Fruit fly (Drosophila melanogaster) whole organism, prepupa: ENCODE measurements around the gene Chpf.

Experiments
- CG10631 ChIP-seq: fragments of 200-800 bp; sonication (Bioruptor generic); optimal IDR thresholded peaks from 2 replicates; lab custom pipeline; 2016; ENCODE audit warnings: missing biosample characterization, missing genetic modification characterization
- CG10669 ChIP-seq: fragments of 200-800 bp; sonication (Bioruptor generic); optimal IDR thresholded peaks from 3 replicates; lab custom pipeline; 2018; ENCODE audit warnings: missing biosample characterization, mild to moderate bottlenecking, missing genetic modification characterization, moderate library complexity
- CG11294 ChIP-seq: fragments of 200-800 bp; sonication (Bioruptor generic); IDR thresholded peaks from 2 replicates; pipeline ENCODE4 v1.3.6; 2022; ENCODE audit warnings: missing biosample characterization, missing genetic modification characterization
- CG11762 ChIP-seq: fragments of 200-800 bp; sonication (Bioruptor generic); optimal IDR thresholded peaks from 3 replicates; lab custom pipeline; 2016; ENCODE audit warnings: missing biosample characterization, missing genetic modification characterization; ENCODE audit not compliant: insufficient read depth
- CG11902 ChIP-seq: fragments of 200-800 bp; sonication (Bioruptor generic); optimal IDR thresholded peaks from 3 replicates; lab custom pipeline; 2016; ENCODE audit warnings: missing biosample characterization, missing genetic modification characterization
- CG1621 ChIP-seq: fragments of 200-800 bp; sonication (Bioruptor generic); optimal IDR thresholded peaks from 3 replicates; lab custom pipeline; 2018; ENCODE audit warnings: missing biosample characterization, mild to moderate bottlenecking, missing genetic modification characterization
- CG16779 ChIP-seq: fragments of 200-800 bp; sonication (Bioruptor generic); optimal IDR thresholded peaks from 3 replicates; lab custom pipeline; 2017; ENCODE audit warnings: missing biosample characterization, mild to moderate bottlenecking, missing genetic modification characterization
- CG3032 ChIP-seq: fragments of 200-800 bp; optimal IDR thresholded peaks from 2 replicates; lab custom pipeline; 2019; ENCODE audit warnings: missing biosample characterization, mild to moderate bottlenecking, missing genetic modification characterization, moderate library complexity
- CG32006 ChIP-seq: fragments of 200-800 bp; sonication (Bioruptor generic); optimal IDR thresholded peaks from 3 replicates; lab custom pipeline; 2017; ENCODE audit warnings: missing biosample characterization, mild to moderate bottlenecking, missing genetic modification characterization
- CG34406 ChIP-seq: fragments of 200-800 bp; sonication (Bioruptor generic); optimal IDR thresholded peaks from 3 replicates; lab custom pipeline; 2016; ENCODE audit warnings: missing biosample characterization, missing genetic modification characterization
- CG3919 ChIP-seq: fragments of 200-800 bp; sonication (Bioruptor generic); optimal IDR thresholded peaks from 3 replicates; lab custom pipeline; 2016; ENCODE audit warnings: missing biosample characterization, missing genetic modification characterization
- CG6163 ChIP-seq: fragments of 200-800 bp; sonication (Bioruptor generic); IDR thresholded peaks from 3 replicates; pipeline ENCODE4 v1.3.6; 2022; ENCODE audit warnings: missing biosample characterization, missing genetic modification characterization
- CG6792 ChIP-seq: fragments of 200-800 bp; sonication (Bioruptor generic); optimal IDR thresholded peaks from 3 replicates; lab custom pipeline; 2016; ENCODE audit warnings: missing biosample characterization, missing genetic modification characterization
- CG6808 ChIP-seq: fragments of 200-800 bp; sonication (Bioruptor generic); optimal IDR thresholded peaks from 3 replicates; lab custom pipeline; 2017; ENCODE audit warnings: missing biosample characterization, missing genetic modification characterization, mild to moderate bottlenecking, moderate library complexity, missing genetic modification reagents
- CG6854 ChIP-seq: fragments of 200-800 bp; sonication (Bioruptor generic); optimal IDR thresholded peaks from 2 replicates; lab custom pipeline; 2017; ENCODE audit warnings: missing biosample characterization, mild to moderate bottlenecking, missing genetic modification characterization
- CG7368 ChIP-seq: fragments of 200-800 bp; sonication (Bioruptor generic); optimal IDR thresholded peaks from 3 replicates; lab custom pipeline; 2016; ENCODE audit warnings: missing biosample characterization, missing genetic modification characterization
- CG8119 ChIP-seq: fragments of 200-800 bp; sonication (Bioruptor generic); IDR thresholded peaks from 3 replicates; pipeline ENCODE4 v1.3.6; 2022; ENCODE audit warnings: missing biosample characterization, missing genetic modification characterization
- CG8319 ChIP-seq: fragments of 200-800 bp; sonication (Bioruptor generic); optimal IDR thresholded peaks from 3 replicates; lab custom pipeline; 2016; ENCODE audit warnings: missing biosample characterization, missing genetic modification characterization
- CG8632 ChIP-seq: fragments of 200-800 bp; sonication (Bioruptor generic); optimal IDR thresholded peaks from 3 replicates; lab custom pipeline; 2016; ENCODE audit warnings: missing biosample characterization, missing genetic modification characterization
- CG9139 ChIP-seq: fragments of 200-800 bp; sonication (Bioruptor generic); optimal IDR thresholded peaks from 3 replicates; lab custom pipeline; 2017; ENCODE audit warnings: missing biosample characterization, mild to moderate bottlenecking, missing genetic modification characterization
- Eip78C ChIP-seq: fragments of 200-800 bp; sonication (Bioruptor generic); peaks from one replicate; lab custom pipeline; 2016; ENCODE audit warnings: missing biosample characterization, missing genetic modification characterization
- Ets21C ChIP-seq: fragments of 200-800 bp; sonication (Bioruptor generic); optimal IDR thresholded peaks from 3 replicates; lab custom pipeline; 2016; ENCODE audit warnings: missing biosample characterization, missing genetic modification characterization
- Ets96B ChIP-seq: fragments of 200-800 bp; optimal IDR thresholded peaks from 2 replicates; lab custom pipeline; 2019; ENCODE audit warnings: missing biosample characterization, mild to moderate bottlenecking, missing genetic modification characterization, moderate library complexity
- Gug ChIP-seq: fragments of 200-800 bp; sonication (Bioruptor generic); IDR thresholded peaks from 2 replicates; pipeline ENCODE4 v1.3.6; 2022; ENCODE audit warnings: missing biosample characterization, missing genetic modification characterization
- Hr38 ChIP-seq: sonication (Bioruptor generic); optimal IDR thresholded peaks from 2 replicates; lab custom pipeline; 2016; ENCODE audit warnings: missing biosample characterization, missing genetic modification characterization
- Hr39 ChIP-seq: fragments of 200-800 bp; sonication (Bioruptor generic); optimal IDR thresholded peaks from 2 replicates; lab custom pipeline; 2016; ENCODE audit warnings: missing biosample characterization, missing genetic modification characterization
- Hr4 ChIP-seq: fragments of 200-800 bp; sonication (Bioruptor generic); optimal IDR thresholded peaks from 3 replicates; lab custom pipeline; 2016; ENCODE audit warnings: missing biosample characterization, missing genetic modification characterization
- Lpt ChIP-seq: fragments of 200-800 bp; sonication (Bioruptor generic); optimal IDR thresholded peaks from 3 replicates; lab custom pipeline; 2016; ENCODE audit warnings: missing biosample characterization, missing genetic modification characterization
- OdsH ChIP-seq: fragments of 200-800 bp; sonication (Bioruptor generic); optimal IDR thresholded peaks from 3 replicates; lab custom pipeline; 2016; ENCODE audit warnings: missing biosample characterization, missing genetic modification characterization
- Smox ChIP-seq: fragments of 200-800 bp; sonication (Bioruptor generic); optimal IDR thresholded peaks from 3 replicates; lab custom pipeline; 2016; ENCODE audit warnings: missing biosample characterization, missing genetic modification characterization
- Sox102F ChIP-seq: fragments of 200-800 bp; sonication (Bioruptor generic); optimal IDR thresholded peaks from 2 replicates; lab custom pipeline; 2016; ENCODE audit warnings: missing biosample characterization, mild to moderate bottlenecking, missing genetic modification characterization
- Sox14 ChIP-seq: fragments of 200-800 bp; sonication (Bioruptor generic); optimal IDR thresholded peaks from 3 replicates; lab custom pipeline; 2016; ENCODE audit warnings: missing biosample characterization, missing genetic modification characterization
- Sox15 ChIP-seq: fragments of 200-800 bp; sonication (Bioruptor generic); optimal IDR thresholded peaks from 3 replicates; lab custom pipeline; 2016; ENCODE audit warnings: missing biosample characterization, missing genetic modification characterization
- achi ChIP-seq: fragments of 200-800 bp; sonication (Bioruptor generic); optimal IDR thresholded peaks from 3 replicates; lab custom pipeline; 2016; ENCODE audit warnings: missing biosample characterization, missing genetic modification characterization
- acj6 ChIP-seq: fragments of 200-800 bp; sonication (Bioruptor generic); optimal IDR thresholded peaks from 3 replicates; lab custom pipeline; 2016; ENCODE audit warnings: missing biosample characterization, missing genetic modification characterization
- cyc ChIP-seq: fragments of 200-800 bp; sonication (Bioruptor generic); optimal IDR thresholded peaks from 3 replicates; lab custom pipeline; 2016; ENCODE audit warnings: missing biosample characterization, missing genetic modification characterization
- dac ChIP-seq: fragments of 200-800 bp; sonication (Bioruptor generic); optimal IDR thresholded peaks from 2 replicates; lab custom pipeline; 2017; ENCODE audit warnings: missing biosample characterization, mild to moderate bottlenecking, missing genetic modification characterization
- dsx ChIP-seq: fragments of 200-800 bp; optimal IDR thresholded peaks from 3 replicates; lab custom pipeline; 2019; ENCODE audit warnings: missing biosample characterization, mild to moderate bottlenecking, missing genetic modification characterization, moderate library complexity; ENCODE audit not compliant: poor library complexity, severe bottlenecking
- eg ChIP-seq: fragments of 200-800 bp; sonication (Bioruptor generic); IDR thresholded peaks from 3 replicates; pipeline ENCODE4 v1.3.6; 2022; ENCODE audit warnings: missing biosample characterization, missing genetic modification characterization
- esn ChIP-seq: fragments of 200-800 bp; sonication (Bioruptor generic); optimal IDR thresholded peaks from 2 replicates; lab custom pipeline; 2016; ENCODE audit warnings: missing biosample characterization, mild to moderate bottlenecking, missing genetic modification characterization, moderate library complexity
- fd59A ChIP-seq: fragments of 200-800 bp; sonication (Bioruptor generic); optimal IDR thresholded peaks from 2 replicates; lab custom pipeline; 2017; ENCODE audit warnings: missing biosample characterization, mild to moderate bottlenecking, missing genetic modification characterization, missing genetic modification reagents
- fd85E ChIP-seq: fragments of 200-800 bp; sonication (Bioruptor generic); optimal IDR thresholded peaks from 3 replicates; lab custom pipeline; 2016; ENCODE audit warnings: missing biosample characterization, missing genetic modification characterization
- fkh ChIP-seq: fragments of 200-800 bp; sonication (Bioruptor generic); optimal IDR thresholded peaks from 3 replicates; lab custom pipeline; 2017; ENCODE audit warnings: missing biosample characterization, mild to moderate bottlenecking, missing genetic modification characterization, moderate library complexity
- net ChIP-seq: fragments of 200-800 bp; sonication (Bioruptor generic); optimal IDR thresholded peaks from 3 replicates; lab custom pipeline; 2016; ENCODE audit warnings: missing biosample characterization, missing genetic modification characterization
- pdm3 ChIP-seq: fragments of 200-800 bp; sonication (Bioruptor generic); optimal IDR thresholded peaks from 3 replicates; lab custom pipeline; 2016; ENCODE audit warnings: missing biosample characterization, missing genetic modification characterization
- salr ChIP-seq, 2 experiments: fragments of 200-800 bp; sonication (Bioruptor generic); optimal IDR thresholded peaks; 3 replicates each; lab custom pipeline; 2016 to 2018; ENCODE audit warnings: missing biosample characterization in 2 of 2, missing genetic modification characterization in 2 of 2, mild to moderate bottlenecking in 1 of 2
- spab ChIP-seq: fragments of 200-800 bp; sonication (Bioruptor generic); optimal IDR thresholded peaks from 2 replicates; lab custom pipeline; 2017; ENCODE audit warnings: missing biosample characterization, mild to moderate bottlenecking, missing genetic modification characterization, missing genetic modification reagents
- ss ChIP-seq, 2 experiments: fragments of 200-800 bp; sonication (Bioruptor generic); optimal IDR thresholded peaks; 2 replicates in 1 of 2; 3 replicates in 1 of 2; lab custom pipeline; 2017 to 2018; ENCODE audit warnings: mild to moderate bottlenecking in 2 of 2, missing biosample characterization in 2 of 2, missing genetic modification characterization in 2 of 2, moderate library complexity in 1 of 2
- topi ChIP-seq: fragments of 200-800 bp; sonication (Bioruptor generic); optimal IDR thresholded peaks from 3 replicates; lab custom pipeline; 2016; ENCODE audit warnings: missing biosample characterization, missing genetic modification characterization
- vri ChIP-seq: fragments of 200-800 bp; sonication (Bioruptor generic); optimal IDR thresholded peaks from 3 replicates; lab custom pipeline; 2016; ENCODE audit warnings: missing biosample characterization, mild to moderate bottlenecking, missing genetic modification characterization

The Chpf gene

dm6 chrX:13127973-13128749, 15.9 kb upstream of the Chpf start:
- TF ChIP-seq Hr38 (GFP tag; lab: Kevin White, UChicago) (no peak), Hr39 (GFP tag; lab: Kevin White, UChicago) (peak; percentile 65), Ets21C (GFP tag; lab: Kevin White, UChicago) (peak; percentile 39), CG11762 (GFP tag; lab: Kevin White, UChicago) (peak; percentile 33), acj6 (GFP tag; lab: Kevin White, UChicago) (peak; percentile 46), Sox15 (GFP tag; lab: Kevin White, UChicago) (peak; percentile 50), eg (GFP tag; lab: Robert Waterston, UW) (peak; percentile 77), fd85E (no peak), topi (GFP tag; lab: Kevin White, UChicago) (peak; percentile 63), CG32006 (peak; percentile 51), OdsH (GFP tag; lab: Kevin White, UChicago) (peak; percentile 62), CG10669 (GFP tag; lab: Kevin White, UChicago) (peak; percentile 29), Sox102F (peak; percentile 45), Sox14 (GFP tag; lab: Kevin White, UChicago) (peak; percentile 69), CG7368 (GFP tag; lab: Kevin White, UChicago) (peak; percentile 48), Eip78C (GFP tag; lab: Kevin White, UChicago) (peak; percentile 90), Hr4 (GFP tag; lab: Kevin White, UChicago) (peak; percentile 65), CG6808 (GFP tag; lab: Kevin White, UChicago) (peak; percentile 17), cyc (peak; percentile 55), Ets96B (peak; percentile 23), CG9139 (GFP tag; lab: Kevin White, UChicago) (peak; percentile 9), CG6163 (GFP tag; lab: Robert Waterston, UW) (peak; percentile 80), salr (GFP tag; optimal IDR thresholded peaks at IDR 0.05; lab: Kevin White, UChicago) (peak; percentile 31 to 55), CG3032 (tag; lab: Kevin White, UChicago) (peak; percentile 43), pdm3 (peak; percentile 72), CG6854 (GFP tag; lab: Kevin White, UChicago) (peak; percentile 23), esn (GFP tag; lab: Kevin White, UChicago) (peak; percentile 65), CG34406 (peak; percentile 56), net (GFP tag; lab: Kevin White, UChicago) (peak; percentile 45), dac (no peak), CG11294 (GFP tag; lab: Robert Waterston, UW) (peak; percentile 30; the same call in 1 of the 2 replicates), fkh (GFP tag; lab: Kevin White, UChicago) (no peak), CG1621 (peak; percentile 23), CG3919 (GFP tag; lab: Kevin White, UChicago) (peak; percentile 64), fd59A (GFP tag; lab: Kevin White, UChicago) (peak; percentile 10), CG16779 (no peak), vri (GFP tag; lab: Kevin White, UChicago) (peak; percentile 42), CG11902 (GFP tag; lab: Kevin White, UChicago) (no peak), achi (GFP tag; lab: Kevin White, UChicago) (peak; percentile 58), CG6792 (peak; percentile 43), CG8119 (GFP tag; lab: Robert Waterston, UW) (peak; percentile 79; the same call in 2 of the 3 replicates), CG8632 (GFP tag; lab: Kevin White, UChicago) (peak; percentile 55), dsx (GFP tag; lab: Kevin White, UChicago) (peak; percentile 2), CG10631 (GFP tag; lab: Kevin White, UChicago) (peak; percentile 63), Gug (GFP tag; lab: Robert Waterston, UW) (no peak), ss (GFP tag; optimal IDR thresholded peaks at IDR 0.05; lab: Kevin White, UChicago) (peak in 1 of 2 experiments; percentile 28), spab (GFP tag; lab: Kevin White, UChicago) (peak; percentile 24), Smox (GFP tag; lab: Kevin White, UChicago) (peak; percentile 63), Lpt (GFP tag; lab: Kevin White, UChicago) (peak; percentile 47), CG8319 (peak; percentile 23)
